Worm (Caenorhabditis elegans) whole organism, L2 larva: ENCODE data around the gene ZK1127.12.

Source experiments
- R02D3.7 ChIP-seq: fragments of 150-350 bp; optimal IDR thresholded peaks from 2 replicates; lab custom pipeline; 2014; ENCODE audit warnings: missing biosample characterization, missing genetic modification characterization
- ceh-82 ChIP-seq: fragments of 150-350 bp; optimal IDR thresholded peaks from 2 replicates; lab custom pipeline; 2014; ENCODE audit warnings: missing biosample characterization, missing genetic modification characterization
- lin-13 ChIP-seq: fragments of 150-350 bp; optimal IDR thresholded peaks from 2 replicates; lab custom pipeline; 2014; ENCODE audit warnings: missing biosample characterization, missing genetic modification reagents, missing genetic modification characterization
- mab-5 ChIP-seq: fragments of 150-350 bp; optimal IDR thresholded peaks from 2 replicates; lab custom pipeline; 2014; ENCODE audit warnings: missing biosample characterization, missing genetic modification characterization
- mbf-1 ChIP-seq: sonication (generic microtip); optimal IDR thresholded peaks from 2 replicates; lab custom pipeline; 2017; ENCODE audit warnings: missing biosample characterization, missing genetic modification characterization
- nhr-10 ChIP-seq: sonication (generic microtip); optimal IDR thresholded peaks from 2 replicates; lab custom pipeline; 2017; ENCODE audit warnings: missing biosample characterization, missing genetic modification characterization
- skn-1 ChIP-seq: sonication (generic microtip); optimal IDR thresholded peaks from 2 replicates; lab custom pipeline; 2017; ENCODE audit warnings: missing biosample characterization, missing genetic modification characterization
- sma-3 ChIP-seq: sonication (generic microtip); optimal IDR thresholded peaks from 2 replicates; lab custom pipeline; 2016; ENCODE audit warnings: missing genetic modification reagents, missing genetic modification characterization, missing compliant biosample characterization
- snpc-4 ChIP-seq: fragments of 150-350 bp; optimal IDR thresholded peaks from 2 replicates; lab custom pipeline; 2014; ENCODE audit warnings: missing biosample characterization, missing genetic modification characterization
- unc-55 ChIP-seq: fragments of 150-350 bp; sonication (generic microtip); optimal IDR thresholded peaks from 3 replicates; lab custom pipeline; 2014; ENCODE audit warnings: missing biosample characterization, missing genetic modification reagents, missing genetic modification characterization
- unc-62 ChIP-seq: fragments of 150-350 bp; optimal IDR thresholded peaks from 2 replicates; lab custom pipeline; 2014; ENCODE audit warnings: missing biosample characterization, missing genetic modification reagents, missing genetic modification characterization
- ztf-11 ChIP-seq: sonication (generic microtip); optimal IDR thresholded peaks from 2 replicates; lab custom pipeline; 2017; ENCODE audit warnings: missing biosample characterization, missing genetic modification characterization

ce11 chrII:7056328-7056727 lies 4.5 kb downstream of the ZK1127.12 start:
- no peak for TF ChIP-seq nhr-10 (tag; lab: Kevin White, UChicago)
- TF ChIP-seq mbf-1 (tag; lab: Kevin White, UChicago) = no peak
- no peak for TF ChIP-seq unc-55 (GFP tag; lab: Kevin White, UChicago)
- TF ChIP-seq unc-62 = no peak
- no peak for TF ChIP-seq snpc-4
- no peak for TF ChIP-seq skn-1 (tag; lab: Kevin White, UChicago)
- TF ChIP-seq lin-13 (GFP tag; lab: Kevin White, UChicago) = no peak
- no peak for TF ChIP-seq ceh-82 (tag; lab: Kevin White, UChicago)
- TF ChIP-seq R02D3.7 (tag; lab: Kevin White, UChicago) = no peak
- no peak for TF ChIP-seq mab-5 (tag; lab: Kevin White, UChicago)
- no peak for TF ChIP-seq ztf-11
- TF ChIP-seq sma-3 = no peak
